Fruit fly (Drosophila melanogaster) whole organism: ENCODE data around the gene CG13810.

Source experiments
- EcR ChIP-seq, 2 experiments: fragments of >200 bp; optimal IDR thresholded peaks; 2 replicates each; lab custom pipeline; 2017; ENCODE audit warnings: missing biosample characterization in 2 of 2, missing genetic modification characterization in 2 of 2, missing genetic modification reagents in 2 of 2
- pan ChIP-seq: fragments of >200 bp; optimal IDR thresholded peaks from 2 replicates; lab custom pipeline; 2017

DNA sequence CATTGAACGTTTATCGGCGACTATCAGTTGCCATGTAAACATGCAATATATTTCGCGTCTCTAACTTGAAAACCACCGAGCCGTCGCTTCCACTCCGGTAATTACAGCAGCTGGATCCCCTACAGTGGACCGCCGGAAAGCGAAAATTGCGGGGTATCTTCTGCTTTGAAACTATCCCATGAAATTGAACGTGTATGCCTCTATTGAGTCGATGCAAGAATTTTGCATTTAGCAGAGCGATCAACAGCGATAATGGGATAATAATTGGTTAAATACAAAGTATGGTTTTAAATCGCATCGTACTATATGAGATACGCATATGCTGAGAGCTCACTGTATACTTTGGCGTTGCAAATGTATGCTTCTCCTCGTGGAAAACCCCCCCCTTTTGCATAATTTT is 40.7 kb upstream of the CG13810 start:
- TF ChIP-seq pan (no peak), EcR (GFP tag; optimal IDR thresholded peaks at IDR 0.05; lab: Kevin White, UChicago) (no peak)
